Worm (Caenorhabditis elegans) whole organism, young adult: Measurements from ENCODE around the gene H35N09.1.

ENCODE experiments used
- B0019.2 ChIP-seq: fragments of 200-800 bp; sonication (Bioruptor generic); conservative IDR thresholded peaks from 2 replicates; pipeline ENCODE4 v1.3.6; 2022; ENCODE audit warnings: missing genetic modification reagents, missing genetic modification characterization, missing compliant biosample characterization
- B0261.1 ChIP-seq: sonication (generic microtip); optimal IDR thresholded peaks from 2 replicates; lab custom pipeline; 2016; ENCODE audit warnings: mild to moderate bottlenecking, missing genetic modification characterization, moderate library complexity, missing compliant biosample characterization
- B0336.3 ChIP-seq: fragments of 200-800 bp; sonication (Bioruptor generic); IDR thresholded peaks from 2 replicates; pipeline ENCODE4 v1.3.6; 2022; ENCODE audit warnings: missing genetic modification characterization, missing compliant biosample characterization
- D2030.7 ChIP-seq: fragments of 200-800 bp; sonication (Bioruptor generic); IDR thresholded peaks from 2 replicates; pipeline ENCODE4 v1.3.6; 2022; ENCODE audit warnings: missing genetic modification reagents, missing genetic modification characterization, missing compliant biosample characterization
- F23B12.7 ChIP-seq: sonication (generic microtip); optimal IDR thresholded peaks from 2 replicates; lab custom pipeline; 2017; ENCODE audit warnings: missing genetic modification characterization, mild to moderate bottlenecking, missing compliant biosample characterization, antibody characterized with exemption, moderate library complexity; ENCODE audit not compliant: insufficient read depth
- F49E8.2 ChIP-seq: sonication (generic microtip); optimal IDR thresholded peaks from 3 replicates; lab custom pipeline; 2017; ENCODE audit warnings: missing genetic modification characterization, mild to moderate bottlenecking, missing compliant biosample characterization, antibody characterized with exemption, moderate library complexity; ENCODE audit not compliant: insufficient read depth
- K11D2.4 ChIP-seq: fragments of 200-800 bp; sonication (Bioruptor generic); IDR thresholded peaks from 2 replicates; pipeline ENCODE4 v1.3.6; 2022; ENCODE audit warnings: missing genetic modification reagents, missing genetic modification characterization, missing compliant biosample characterization
- K12H6.12 ChIP-seq: fragments of 200-800 bp; sonication (Bioruptor generic); optimal IDR thresholded peaks from 2 replicates; lab custom pipeline; 2018; ENCODE audit warnings: mild to moderate bottlenecking, missing genetic modification characterization, missing compliant biosample characterization
- T07F8.4 ChIP-seq: sonication (generic microtip); optimal IDR thresholded peaks from 2 replicates; lab custom pipeline; 2016; ENCODE audit warnings: mild to moderate bottlenecking, missing genetic modification characterization, moderate library complexity, missing compliant biosample characterization
- Y56A3A.18 ChIP-seq: fragments of 200-800 bp; sonication (Bioruptor generic); IDR thresholded peaks from 2 replicates; pipeline ENCODE4 v1.3.6; 2022; ENCODE audit warnings: missing genetic modification reagents, missing genetic modification characterization, missing compliant biosample characterization
- ZK185.1 ChIP-seq: sonication (generic microtip); optimal IDR thresholded peaks from 2 replicates; lab custom pipeline; 2016; ENCODE audit warnings: mild to moderate bottlenecking, missing genetic modification characterization, missing compliant biosample characterization; ENCODE audit not compliant: poor library complexity, severe bottlenecking
- aptf-2 ChIP-seq: fragments of 200-800 bp; sonication (Bioruptor generic); conservative IDR thresholded peaks from 2 replicates; pipeline ENCODE4 v1.3.6; 2022; ENCODE audit warnings: missing genetic modification reagents, missing genetic modification characterization, missing compliant biosample characterization
- athp-1 ChIP-seq: sonication (generic microtip); optimal IDR thresholded peaks from 2 replicates; lab custom pipeline; 2017; ENCODE audit warnings: mild to moderate bottlenecking, missing genetic modification characterization, missing compliant biosample characterization
- attf-3 ChIP-seq: fragments of 200-800 bp; sonication (Bioruptor generic); conservative IDR thresholded peaks from 2 replicates; pipeline ENCODE4 v1.3.6; 2022; ENCODE audit warnings: missing genetic modification reagents, missing genetic modification characterization, missing compliant biosample characterization
- attf-5 ChIP-seq: fragments of 200-800 bp; sonication (Bioruptor generic); optimal IDR thresholded peaks from 2 replicates; lab custom pipeline; 2018; ENCODE audit warnings: mild to moderate bottlenecking, missing genetic modification characterization, missing compliant biosample characterization
- attf-6 ChIP-seq: fragments of 200-800 bp; sonication (Bioruptor generic); IDR thresholded peaks from 2 replicates; pipeline ENCODE4 v1.3.6; 2022; ENCODE audit warnings: missing genetic modification reagents, missing genetic modification characterization, missing compliant biosample characterization
- bed-1 ChIP-seq: fragments of 200-800 bp; sonication (Bioruptor generic); IDR thresholded peaks from 2 replicates; pipeline ENCODE4 v1.3.6; 2022; ENCODE audit warnings: missing genetic modification reagents, missing genetic modification characterization, missing compliant biosample characterization
- cebp-2 ChIP-seq: fragments of 200-800 bp; sonication (Bioruptor generic); IDR thresholded peaks from 2 replicates; pipeline ENCODE4 v1.3.6; 2022; ENCODE audit warnings: missing genetic modification characterization, missing compliant biosample characterization
- ceh-58 ChIP-seq: fragments of 200-800 bp; sonication (Bioruptor generic); IDR thresholded peaks from 2 replicates; pipeline ENCODE4 v1.3.6; 2022; ENCODE audit warnings: missing genetic modification characterization, missing compliant biosample characterization
- ceh-91 ChIP-seq: fragments of 200-800 bp; sonication (Bioruptor generic); IDR thresholded peaks from 2 replicates; pipeline ENCODE4 v1.3.6; 2022; ENCODE audit warnings: missing genetic modification reagents, missing genetic modification characterization, missing compliant biosample characterization
- chd-7 ChIP-seq: sonication (generic microtip); optimal IDR thresholded peaks from 2 replicates; lab custom pipeline; 2016; ENCODE audit warnings: mild to moderate bottlenecking, missing genetic modification characterization, moderate library complexity, missing compliant biosample characterization
- ets-4 ChIP-seq: fragments of 200-800 bp; sonication (Bioruptor generic); optimal IDR thresholded peaks from 2 replicates; lab custom pipeline; 2018; ENCODE audit warnings: mild to moderate bottlenecking, missing genetic modification characterization, missing compliant biosample characterization
- him-1 ChIP-seq: sonication (generic microtip); optimal IDR thresholded peaks from 2 replicates; lab custom pipeline; 2016; ENCODE audit warnings: missing genotype, missing genetic modification reagents, missing genetic modification characterization, missing compliant biosample characterization
- hlh-26 ChIP-seq: fragments of 200-800 bp; sonication (Bioruptor generic); conservative IDR thresholded peaks from 2 replicates; pipeline ENCODE4 v1.3.6; 2022; ENCODE audit warnings: missing genetic modification reagents, missing genetic modification characterization, missing compliant biosample characterization
- hmg-1.2 ChIP-seq: fragments of 200-800 bp; sonication (Bioruptor generic); IDR thresholded peaks from 2 replicates; pipeline ENCODE4 v1.3.6; 2022; ENCODE audit warnings: missing genetic modification reagents, missing genetic modification characterization, missing compliant biosample characterization
- hmg-20 ChIP-seq: fragments of 200-800 bp; sonication (Bioruptor generic); IDR thresholded peaks from 2 replicates; pipeline ENCODE4 v1.3.6; 2022; ENCODE audit warnings: missing genetic modification reagents, missing genetic modification characterization, missing compliant biosample characterization
- hrde-1 ChIP-seq: sonication (generic microtip); optimal IDR thresholded peaks from 2 replicates; lab custom pipeline; 2016; ENCODE audit warnings: missing genetic modification characterization, mild to moderate bottlenecking, missing compliant biosample characterization, moderate library complexity, missing genotype, missing genetic modification reagents, borderline replicate concordance
- let-526 ChIP-seq: fragments of 200-800 bp; sonication (Bioruptor generic); IDR thresholded peaks from 2 replicates; pipeline ENCODE4 v1.3.6; 2022; ENCODE audit warnings: missing genetic modification reagents, missing genetic modification characterization, missing compliant biosample characterization
- lin-26 ChIP-seq: fragments of 200-800 bp; sonication (Bioruptor generic); IDR thresholded peaks from 2 replicates; pipeline ENCODE4 v1.3.6; 2022; ENCODE audit warnings: missing genetic modification reagents, missing genetic modification characterization, missing compliant biosample characterization
- lin-40 ChIP-seq: sonication (generic microtip); optimal IDR thresholded peaks from 2 replicates; lab custom pipeline; 2016; ENCODE audit warnings: missing genetic modification characterization, mild to moderate bottlenecking, missing compliant biosample characterization, missing genotype, missing genetic modification reagents
- lir-1 ChIP-seq: fragments of 200-800 bp; sonication (Bioruptor generic); conservative IDR thresholded peaks from 2 replicates; pipeline ENCODE4 v1.3.6; 2022; ENCODE audit warnings: missing genetic modification reagents, missing genetic modification characterization, missing compliant biosample characterization
- madf-10 ChIP-seq: sonication (generic microtip); optimal IDR thresholded peaks from 2 replicates; lab custom pipeline; 2016; ENCODE audit warnings: mild to moderate bottlenecking, missing genetic modification characterization, missing compliant biosample characterization
- mxl-1 ChIP-seq: sonication (generic microtip); optimal IDR thresholded peaks from 2 replicates; lab custom pipeline; 2016; ENCODE audit warnings: missing genetic modification characterization, missing compliant biosample characterization
- nhr-179 ChIP-seq: sonication (generic microtip); optimal IDR thresholded peaks from 2 replicates; lab custom pipeline; 2016; ENCODE audit warnings: mild to moderate bottlenecking, missing genetic modification characterization, missing compliant biosample characterization
- nhr-27 ChIP-seq: fragments of 200-800 bp; sonication (Bioruptor generic); optimal IDR thresholded peaks from 2 replicates; lab custom pipeline; 2018; ENCODE audit warnings: mild to moderate bottlenecking, missing genetic modification characterization, moderate library complexity, missing compliant biosample characterization
- nhr-90 ChIP-seq: sonication (generic microtip); optimal IDR thresholded peaks from 2 replicates; lab custom pipeline; 2016; ENCODE audit warnings: missing genotype, mild to moderate bottlenecking, missing genetic modification characterization, missing compliant biosample characterization
- repo-1 ChIP-seq: sonication (generic microtip); optimal IDR thresholded peaks from 2 replicates; lab custom pipeline; 2017; ENCODE audit warnings: mild to moderate bottlenecking, missing genetic modification characterization, missing compliant biosample characterization
- snpc-1.1 ChIP-seq: sonication (generic microtip); optimal IDR thresholded peaks from 2 replicates; lab custom pipeline; 2017; ENCODE audit warnings: missing genetic modification characterization, mild to moderate bottlenecking, missing compliant biosample characterization, antibody characterized with exemption, moderate library complexity, missing genotype, missing genetic modification reagents; ENCODE audit not compliant: insufficient read depth
- snpc-1.3 ChIP-seq: sonication (generic microtip); optimal IDR thresholded peaks from 2 replicates; lab custom pipeline; 2017; ENCODE audit warnings: missing genetic modification characterization, mild to moderate bottlenecking, missing compliant biosample characterization, antibody characterized with exemption, moderate library complexity, missing genotype, missing genetic modification reagents; ENCODE audit not compliant: insufficient read depth
- snpc-3.4 ChIP-seq: sonication (generic microtip); optimal IDR thresholded peaks from 2 replicates; lab custom pipeline; 2017; ENCODE audit warnings: missing genetic modification characterization, mild to moderate bottlenecking, missing compliant biosample characterization, antibody characterized with exemption, moderate library complexity, missing genotype, missing genetic modification reagents
- sptf-2 ChIP-seq: fragments of 200-800 bp; sonication (Bioruptor generic); optimal IDR thresholded peaks from 2 replicates; lab custom pipeline; 2018; ENCODE audit warnings: mild to moderate bottlenecking, missing genetic modification characterization, missing compliant biosample characterization
- zim-3 ChIP-seq: sonication (generic microtip); optimal IDR thresholded peaks from 2 replicates; lab custom pipeline; 2017; ENCODE audit warnings: mild to moderate bottlenecking, missing genetic modification characterization, moderate library complexity, missing compliant biosample characterization
- ztf-18 ChIP-seq: sonication (generic microtip); optimal IDR thresholded peaks from 2 replicates; lab custom pipeline; 2016; ENCODE audit warnings: missing genotype, mild to moderate bottlenecking, missing genetic modification characterization, missing compliant biosample characterization
- ztf-25 ChIP-seq: fragments of 200-800 bp; sonication (Bioruptor generic); IDR thresholded peaks from 2 replicates; pipeline ENCODE4 v1.3.6; 2022; ENCODE audit warnings: missing genetic modification reagents, missing genetic modification characterization, missing compliant biosample characterization
- ztf-26 ChIP-seq: sonication (generic microtip); optimal IDR thresholded peaks from 2 replicates; lab custom pipeline; 2017; ENCODE audit warnings: missing genetic modification characterization, missing compliant biosample characterization
- ztf-28 ChIP-seq: fragments of 200-800 bp; sonication (Bioruptor generic); IDR thresholded peaks from 2 replicates; pipeline ENCODE4 v1.3.6; 2022; ENCODE audit warnings: missing genetic modification reagents, missing genetic modification characterization, missing compliant biosample characterization

Gene H35N09.1

DNA sequence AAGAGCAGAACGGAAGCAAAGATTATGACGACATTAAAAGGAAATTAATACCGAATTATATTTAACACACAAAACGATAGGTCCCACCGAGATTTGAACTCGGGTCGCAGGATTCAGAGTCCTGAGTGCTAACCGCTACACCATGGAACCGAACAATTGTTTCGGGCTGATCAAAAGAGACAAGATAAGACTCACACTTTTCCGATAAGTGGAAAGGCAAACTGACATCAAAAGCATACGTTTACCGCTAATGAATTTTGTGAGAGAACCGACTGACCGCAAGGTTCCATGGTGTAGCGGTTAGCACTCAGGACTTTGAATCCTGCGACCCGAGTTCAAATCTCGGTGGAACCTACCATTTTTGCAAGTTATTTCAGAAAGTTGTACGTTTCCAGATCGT lies 3.6 kb downstream of the H35N09.1 start (continued):
- TF ChIP-seq mxl-1 (tag; lab: Kevin White, UChicago), result peak; percentile 53
- peak; percentile 73 for TF ChIP-seq ztf-26 (tag; lab: Kevin White, UChicago)
- TF ChIP-seq hmg-20 (GFP tag; lab: Robert Waterston, UW), result peak; percentile 62; the same call in 1 of the 2 replicates
- TF ChIP-seq B0336.3 (GFP tag; lab: Robert Waterston, UW), result no peak
- peak; percentile 77; the same call in 1 of the 2 replicates for TF ChIP-seq hmg-1.2
- 0 out of 2 replicates have a peak, but pooled peaks have one; percentile 65 for TF ChIP-seq Y56A3A.18 (GFP tag; lab: Robert Waterston, UW)
- peak; percentile 50 for TF ChIP-seq lin-40 (tag; lab: Kevin White, UChicago)
- TF ChIP-seq aptf-2, result no peak
- peak; percentile 32 for TF ChIP-seq snpc-1.1 (tag; lab: Kevin White, UChicago)
- TF ChIP-seq B0019.2 (GFP tag; lab: Robert Waterston, UW), result no peak
- no peak for TF ChIP-seq madf-10 (tag; lab: Kevin White, UChicago)
- peak; percentile 53 for TF ChIP-seq F23B12.7 (tag; lab: Kevin White, UChicago)
- no peak for TF ChIP-seq nhr-27 (tag; lab: Kevin White, UChicago)
- no peak for TF ChIP-seq ceh-91 (GFP tag; lab: Robert Waterston, UW)
- no peak for TF ChIP-seq K12H6.12 (tag; lab: Kevin White, UChicago)
- TF ChIP-seq attf-3, result 0 out of 2 replicates have a peak, but pooled peaks have one; percentile 14
- peak; percentile 71 for TF ChIP-seq chd-7 (tag; lab: Kevin White, UChicago)
- peak; percentile 92 for TF ChIP-seq ZK185.1 (tag; lab: Kevin White, UChicago)
- TF ChIP-seq hrde-1 (tag; lab: Kevin White, UChicago), result peak; percentile 53
- peak; percentile 58; the same call in 1 of the 2 replicates for TF ChIP-seq attf-6 (GFP tag; lab: Robert Waterston, UW)
- 0 out of 2 replicates have a peak, but pooled peaks have one; percentile 67 for TF ChIP-seq cebp-2 (GFP tag; lab: Robert Waterston, UW)
- peak; percentile 24 for TF ChIP-seq sptf-2 (GFP tag; lab: Kevin White, UChicago)
- peak; percentile 80 for TF ChIP-seq zim-3 (tag; lab: Kevin White, UChicago)
- peak; percentile 2 for TF ChIP-seq attf-5 (GFP tag; lab: Kevin White, UChicago)
- peak; percentile 38 for TF ChIP-seq snpc-1.3
- 0 out of 2 replicates have a peak, but pooled peaks have one; percentile 58 for TF ChIP-seq ztf-28
- TF ChIP-seq B0261.1 (tag; lab: Kevin White, UChicago), result peak; percentile 88
- TF ChIP-seq nhr-179, result peak; percentile 7
- TF ChIP-seq K11D2.4 (GFP tag; lab: Robert Waterston, UW), result 0 out of 2 replicates have a peak, but pooled peaks have one; percentile 35
- TF ChIP-seq ztf-18 (tag; lab: Kevin White, UChicago), result peak; percentile 55
- TF ChIP-seq hlh-26, result no peak
- TF ChIP-seq ceh-58 (GFP tag; lab: Robert Waterston, UW), result peak; percentile 77; the same call in 1 of the 2 replicates
- 0 out of 2 replicates have a peak, but pooled peaks have one; percentile 34 for TF ChIP-seq lir-1 (GFP tag; lab: Robert Waterston, UW)
- 0 out of 2 replicates have a peak, but pooled peaks have one; percentile 69 for TF ChIP-seq bed-1 (GFP tag; lab: Robert Waterston, UW)
- TF ChIP-seq ets-4, result no peak
- TF ChIP-seq athp-1 (tag; lab: Kevin White, UChicago), result peak; percentile 29
- peak; percentile 93 for TF ChIP-seq lin-26 (GFP tag; lab: Robert Waterston, UW)
- TF ChIP-seq F49E8.2 (tag; lab: Kevin White, UChicago), result no peak
- peak; percentile 53 for TF ChIP-seq T07F8.4 (tag; lab: Kevin White, UChicago)
- peak; percentile 49; the same call in 1 of the 2 replicates for TF ChIP-seq D2030.7
- TF ChIP-seq him-1, result peak; percentile 79
- TF ChIP-seq repo-1 (tag; lab: Kevin White, UChicago), result no peak
- peak; percentile 33 for TF ChIP-seq snpc-3.4 (tag; lab: Kevin White, UChicago)
- TF ChIP-seq ztf-25 (GFP tag; lab: Robert Waterston, UW), result peak; percentile 27; the same call in 1 of the 2 replicates
- peak; percentile 81 for TF ChIP-seq nhr-90
- peak; percentile 73 for TF ChIP-seq let-526 (GFP tag; lab: Robert Waterston, UW)
